Worm (Caenorhabditis elegans): Measurements from ENCODE around the gene anmt-3.
A peak's percentile ranks its signal among the peaks of the same experiment; 100 is the strongest.

The anmt-3 gene

ce11 chrV:9927954-9928353, 30.2 kb downstream of the anmt-3 start:
- no peak for TF ChIP-seq nhr-21 (tag; optimal IDR thresholded peaks at IDR 0.05)
- no peak for TF ChIP-seq nhr-129 (tag; optimal IDR thresholded peaks at IDR 0.05)
- TF ChIP-seq elt-3 (tag; optimal IDR thresholded peaks at IDR 0.05), result no peak
- peak; percentile 22 for TF ChIP-seq crh-2 (tag; optimal IDR thresholded peaks at IDR 0.05)
- no peak for TF ChIP-seq sma-3 (GFP tag; optimal IDR thresholded peaks at IDR 0.05)
- TF ChIP-seq ceh-82 (tag; optimal IDR thresholded peaks at IDR 0.05), result no peak
- no peak for TF ChIP-seq nhr-10 (tag; optimal IDR thresholded peaks at IDR 0.05)
- TF ChIP-seq nhr-11 (tag; optimal IDR thresholded peaks at IDR 0.05), result no peak
- TF ChIP-seq skn-1 (tag; optimal IDR thresholded peaks at IDR 0.05), result no peak
- TF ChIP-seq fos-1 (tag; optimal IDR thresholded peaks at IDR 0.05), result peak; percentile 50
- TF ChIP-seq unc-62 (GFP tag; optimal IDR thresholded peaks at IDR 0.05), result no peak
- TF ChIP-seq zag-1 (tag; optimal IDR thresholded peaks at IDR 0.05), result no peak
- no peak for TF ChIP-seq mdl-1 (tag; optimal IDR thresholded peaks at IDR 0.05)
- no peak for TF ChIP-seq ama-1 (optimal IDR thresholded peaks at IDR 0.05)
- TF ChIP-seq gmeb-1 (tag; optimal IDR thresholded peaks at IDR 0.05), result peak; percentile 37
- no peak for TF ChIP-seq Y55F3AM.14 (GFP tag; optimal IDR thresholded peaks at IDR 0.05)
- TF ChIP-seq snpc-4 (tag; optimal IDR thresholded peaks at IDR 0.05), result no peak
- TF ChIP-seq elt-1 (tag; optimal IDR thresholded peaks at IDR 0.05), result no peak
- TF ChIP-seq nhr-12 (tag; optimal IDR thresholded peaks at IDR 0.05), result no peak
- no peak for TF ChIP-seq nhr-77 (tag; optimal IDR thresholded peaks at IDR 0.05)
- TF ChIP-seq dmd-4 (tag; optimal IDR thresholded peaks at IDR 0.05), result no peak
- no peak for TF ChIP-seq aly-2 (tag; optimal IDR thresholded peaks at IDR 0.05)

ce11 chrV:9927381-9927780, 30.8 kb downstream of the anmt-3 start:
- TF ChIP-seq ztf-4 (tag; optimal IDR thresholded peaks at IDR 0.05) (no peak), nhr-129 (tag; optimal IDR thresholded peaks at IDR 0.05) (no peak), peb-1 (tag; optimal IDR thresholded peaks at IDR 0.05) (no peak), unc-55 (GFP tag; optimal IDR thresholded peaks at IDR 0.05) (no peak), nhr-12 (tag; optimal IDR thresholded peaks at IDR 0.05) (no peak), aly-2 (tag; optimal IDR thresholded peaks at IDR 0.05) (no peak), lin-13 (GFP tag; optimal IDR thresholded peaks at IDR 0.05) (no peak), elt-1 (tag; optimal IDR thresholded peaks at IDR 0.05) (no peak)

ce11 chrV:9926240-9926639, 31.9 kb downstream of the anmt-3 start, which contains the start of gene C50H2.13:
C50H2.13 (plus strand) TSS chrV:9926540.
- TF ChIP-seq F13H6.1 (tag; optimal IDR thresholded peaks at IDR 0.05), result no peak
- no peak for TF ChIP-seq sma-3 (GFP tag; optimal IDR thresholded peaks at IDR 0.05)
- TF ChIP-seq nhr-129 (tag; optimal IDR thresholded peaks at IDR 0.05), result no peak

- no peak for TF ChIP-seq nhr-23 (tag; optimal IDR thresholded peaks at IDR 0.05)
- TF ChIP-seq egl-27 (tag; optimal IDR thresholded peaks at IDR 0.05), result peak; percentile 34
- no peak for TF ChIP-seq ztf-1 (GFP tag; conservative IDR thresholded peaks at IDR 0.05)
- TF ChIP-seq lin-11 (tag; optimal IDR thresholded peaks at IDR 0.05), result no peak
- no peak for TF ChIP-seq Y55F3AM.14 (GFP tag; optimal IDR thresholded peaks at IDR 0.05)
- peak; percentile 10 for TF ChIP-seq gmeb-1 (tag; optimal IDR thresholded peaks at IDR 0.05)
- TF ChIP-seq sma-3 (GFP tag; optimal IDR thresholded peaks at IDR 0.05), result no peak
- TF ChIP-seq crh-2 (tag; optimal IDR thresholded peaks at IDR 0.05), result peak; percentile 49
- TF ChIP-seq fos-1 (tag; optimal IDR thresholded peaks at IDR 0.05), result peak; percentile 75
- TF ChIP-seq ztf-11 (tag; optimal IDR thresholded peaks at IDR 0.05), result no peak
- peak; percentile 61 for TF ChIP-seq sma-9 (GFP tag; optimal IDR thresholded peaks at IDR 0.05)
- TF ChIP-seq sma-9 (tag; optimal IDR thresholded peaks at IDR 0.05), result no peak
Measured at ce11 chrV:9925647-9926046, 32.5 kb downstream of the anmt-3 start.

- no peak for TF ChIP-seq nhr-21 (tag; optimal IDR thresholded peaks at IDR 0.05)
- TF ChIP-seq nhr-10 (tag; optimal IDR thresholded peaks at IDR 0.05), result no peak
- no peak for TF ChIP-seq unc-55 (GFP tag; optimal IDR thresholded peaks at IDR 0.05)
- no peak for TF ChIP-seq ZK546.5 (tag; optimal IDR thresholded peaks at IDR 0.05)
- TF ChIP-seq ztf-4 (tag; optimal IDR thresholded peaks at IDR 0.05), result no peak
- no peak for TF ChIP-seq lin-39 (tag; optimal IDR thresholded peaks at IDR 0.05)
- TF ChIP-seq alr-1 (tag; optimal IDR thresholded peaks at IDR 0.05), result no peak
Measured at ce11 chrV:9924389-9924788, 33.7 kb downstream of the anmt-3 start.

All from whole organism, L2 larva.